Fruit fly (Drosophila melanogaster) whole organism, embryonic: ENCODE data around the gene Coq7.
A peak's percentile ranks its signal among the peaks of the same experiment; 100 is the strongest.

Experiments
- Adf1 ChIP-seq: fragments of 200-800 bp; sonication (Bioruptor generic); IDR thresholded peaks from 2 replicates; pipeline ENCODE4 v1.3.6; 2022; ENCODE audit warnings: missing biosample characterization, missing genetic modification characterization
- Asciz ChIP-seq: fragments of 200-800 bp; sonication (Bioruptor generic); optimal IDR thresholded peaks from 2 replicates; lab custom pipeline; 2017; ENCODE audit warnings: missing biosample characterization, mild to moderate bottlenecking, missing genetic modification characterization, missing genetic modification reagents
- Atf3 ChIP-seq: fragments of 200-800 bp; sonication (Bioruptor generic); optimal IDR thresholded peaks from 3 replicates; lab custom pipeline; 2016; ENCODE audit warnings: missing biosample characterization, missing genetic modification characterization
- CG10147 ChIP-seq: fragments of 200-800 bp; sonication (Bioruptor generic); optimal IDR thresholded peaks from 2 replicates; lab custom pipeline; 2019; ENCODE audit warnings: missing biosample characterization, mild to moderate bottlenecking, missing genetic modification characterization, moderate library complexity
- CG10209 ChIP-seq: fragments of 200-800 bp; sonication (Bioruptor generic); optimal IDR thresholded peaks from 3 replicates; lab custom pipeline; 2017; ENCODE audit warnings: missing biosample characterization, mild to moderate bottlenecking, missing genetic modification characterization, missing genetic modification reagents
- CG11696 ChIP-seq: fragments of 200-800 bp; sonication (Bioruptor generic); IDR thresholded peaks from 2 replicates; pipeline ENCODE4 v1.3.6; 2022; ENCODE audit warnings: missing biosample characterization, missing genetic modification characterization
- CG13287 ChIP-seq: fragments of 200-800 bp; sonication (Bioruptor generic); IDR thresholded peaks from 2 replicates; pipeline ENCODE4 v1.3.6; 2022; ENCODE audit warnings: missing biosample characterization, missing genetic modification characterization; ENCODE audit not compliant: partially characterized antibody
- CG14710 ChIP-seq: fragments of 200-800 bp; sonication (Bioruptor generic); optimal IDR thresholded peaks from 3 replicates; lab custom pipeline; 2019; ENCODE audit warnings: missing biosample characterization, mild to moderate bottlenecking, missing genetic modification characterization, moderate library complexity
- CG15269 ChIP-seq: fragments of 200-800 bp; sonication (Bioruptor generic); optimal IDR thresholded peaks from 2 replicates; lab custom pipeline; 2018; ENCODE audit warnings: missing biosample characterization, mild to moderate bottlenecking, missing genetic modification characterization, moderate library complexity
- CG15514 ChIP-seq: fragments of 200-800 bp; sonication (Bioruptor generic); optimal IDR thresholded peaks from 3 replicates; lab custom pipeline; 2017; ENCODE audit warnings: missing biosample characterization, missing genetic modification characterization, mild to moderate bottlenecking, moderate library complexity, missing genetic modification reagents
- CG1832 ChIP-seq: fragments of 200-800 bp; sonication (Bioruptor generic); optimal IDR thresholded peaks from 2 replicates; lab custom pipeline; 2017; ENCODE audit warnings: missing biosample characterization, mild to moderate bottlenecking, missing genetic modification characterization, inconsistent platforms
- CG2120 ChIP-seq: fragments of 200-800 bp; sonication (Bioruptor generic); optimal IDR thresholded peaks from 3 replicates; lab custom pipeline; 2016; ENCODE audit warnings: missing biosample characterization, missing genetic modification characterization
- CG2678 ChIP-seq: fragments of 200-800 bp; sonication (Bioruptor generic); optimal IDR thresholded peaks from 3 replicates; lab custom pipeline; 2019; ENCODE audit warnings: missing biosample characterization, mild to moderate bottlenecking, missing genetic modification characterization, moderate library complexity
- CG32772 ChIP-seq: fragments of 200-800 bp; sonication (Bioruptor generic); IDR thresholded peaks from 2 replicates; pipeline ENCODE4 v1.3.6; 2022; ENCODE audit warnings: missing biosample characterization, missing genetic modification characterization
- CG33557 ChIP-seq: fragments of 200-800 bp; sonication (Bioruptor generic); optimal IDR thresholded peaks from 2 replicates; lab custom pipeline; 2019; ENCODE audit warnings: missing biosample characterization, mild to moderate bottlenecking, missing genetic modification characterization, moderate library complexity
- CG34422 ChIP-seq: fragments of 200-800 bp; sonication (Bioruptor generic); IDR thresholded peaks from 3 replicates; pipeline ENCODE4 v1.3.6; 2022; ENCODE audit warnings: missing biosample characterization, missing genetic modification characterization
- CG4424 ChIP-seq: fragments of 200-800 bp; sonication (Bioruptor generic); optimal IDR thresholded peaks from 3 replicates; lab custom pipeline; 2016; ENCODE audit warnings: missing biosample characterization, missing genetic modification characterization
- CG7271 ChIP-seq: fragments of 200-800 bp; sonication (Bioruptor generic); optimal IDR thresholded peaks from 2 replicates; lab custom pipeline; 2018; ENCODE audit warnings: missing biosample characterization, mild to moderate bottlenecking, missing genetic modification characterization, moderate library complexity
- CG8359 ChIP-seq: fragments of 200-800 bp; sonication (Bioruptor generic); optimal IDR thresholded peaks from 2 replicates; lab custom pipeline; 2017; ENCODE audit warnings: missing biosample characterization, mild to moderate bottlenecking, missing genetic modification characterization, borderline replicate concordance
- CHES-1-like ChIP-seq: fragments of 200-800 bp; sonication (Bioruptor generic); optimal IDR thresholded peaks from 2 replicates; lab custom pipeline; 2016; ENCODE audit warnings: missing biosample characterization, missing genetic modification characterization
- Dp ChIP-seq: fragments of 200-800 bp; sonication (Bioruptor generic); optimal IDR thresholded peaks from 2 replicates; lab custom pipeline; 2018; ENCODE audit warnings: missing biosample characterization, mild to moderate bottlenecking, missing genetic modification characterization, moderate library complexity
- Fer1 ChIP-seq: fragments of 200-800 bp; sonication (Bioruptor generic); optimal IDR thresholded peaks from 2 replicates; lab custom pipeline; 2017; ENCODE audit warnings: missing biosample characterization, mild to moderate bottlenecking, missing genetic modification characterization
- H15 ChIP-seq: fragments of 200-800 bp; sonication (Bioruptor generic); IDR thresholded peaks from 3 replicates; pipeline ENCODE4 v1.3.6; 2022; ENCODE audit warnings: missing biosample characterization, missing genetic modification characterization
- HLH54F ChIP-seq: fragments of 200-800 bp; sonication (Bioruptor generic); optimal IDR thresholded peaks from 3 replicates; lab custom pipeline; 2016; ENCODE audit warnings: missing biosample characterization, missing genetic modification characterization
- HLHmδ ChIP-seq: fragments of 200-800 bp; sonication (Bioruptor generic); optimal IDR thresholded peaks from 2 replicates; lab custom pipeline; 2018; ENCODE audit warnings: missing biosample characterization, mild to moderate bottlenecking, missing genetic modification characterization, moderate library complexity
- Hr51 ChIP-seq, 2 experiments: fragments of 200-800 bp; sonication (Bioruptor generic); optimal IDR thresholded peaks; 2 replicates in 1 of 2; 3 replicates in 1 of 2; lab custom pipeline; 2016 to 2018; ENCODE audit warnings: missing biosample characterization in 2 of 2, missing genetic modification characterization in 2 of 2, mild to moderate bottlenecking in 1 of 2, moderate library complexity in 1 of 2
- Hsf ChIP-seq: fragments of 200-800 bp; sonication (Bioruptor generic); optimal IDR thresholded peaks from 3 replicates; lab custom pipeline; 2016; ENCODE audit warnings: missing biosample characterization, missing genetic modification characterization
- NK7.1 ChIP-seq: fragments of 200-800 bp; sonication (Bioruptor generic); optimal IDR thresholded peaks from 3 replicates; lab custom pipeline; 2016; ENCODE audit warnings: missing biosample characterization, missing genetic modification characterization
- Nf-YA ChIP-seq: fragments of 200-800 bp; sonication (Bioruptor generic); IDR thresholded peaks from 2 replicates; pipeline ENCODE4 v1.3.6; 2022; ENCODE audit warnings: missing biosample characterization, missing genetic modification characterization
- Pdp1 ChIP-seq, 2 experiments: fragments of 200-800 bp; sonication (Bioruptor generic); optimal IDR thresholded peaks; 3 replicates each; lab custom pipeline; 2016; ENCODE audit warnings: missing biosample characterization in 2 of 2, missing genetic modification characterization in 2 of 2, mild to moderate bottlenecking in 1 of 2, moderate library complexity in 1 of 2
- Rfx ChIP-seq: fragments of 200-800 bp; sonication (Bioruptor generic); IDR thresholded peaks from 2 replicates; pipeline ENCODE4 v1.3.6; 2022; ENCODE audit warnings: missing biosample characterization, missing genetic modification characterization
- Sox100B ChIP-seq: fragments of 200-800 bp; sonication (Bioruptor generic); optimal IDR thresholded peaks from 3 replicates; lab custom pipeline; 2018; ENCODE audit warnings: missing biosample characterization, mild to moderate bottlenecking, missing genetic modification characterization
- Taf1 ChIP-seq: fragments of 200-800 bp; sonication (Bioruptor generic); IDR thresholded peaks from 2 replicates; pipeline ENCODE4 v1.3.6; 2022; ENCODE audit warnings: missing biosample characterization, missing genetic modification characterization
- Vsx1 ChIP-seq: fragments of 200-800 bp; sonication (Bioruptor generic); optimal IDR thresholded peaks from 2 replicates; lab custom pipeline; 2017; ENCODE audit warnings: missing biosample characterization, mild to moderate bottlenecking, missing genetic modification characterization, missing genetic modification reagents
- az2 ChIP-seq: fragments of 200-800 bp; sonication (Bioruptor generic); optimal IDR thresholded peaks from 3 replicates; lab custom pipeline; 2016; ENCODE audit warnings: missing biosample characterization, missing genetic modification characterization
- bigmax ChIP-seq: fragments of 200-800 bp; sonication (Bioruptor generic); optimal IDR thresholded peaks from 2 replicates; lab custom pipeline; 2018; ENCODE audit warnings: missing biosample characterization, mild to moderate bottlenecking, missing genetic modification characterization
- cg ChIP-seq: fragments of 200-800 bp; sonication (Bioruptor generic); optimal IDR thresholded peaks from 3 replicates; lab custom pipeline; 2019; ENCODE audit warnings: missing biosample characterization, mild to moderate bottlenecking, missing genetic modification characterization, moderate library complexity
- dati ChIP-seq: fragments of 200-800 bp; sonication (Bioruptor generic); IDR thresholded peaks from 2 replicates; pipeline ENCODE4 v1.3.6; 2022; ENCODE audit warnings: missing biosample characterization, missing genetic modification characterization
- ems ChIP-seq: fragments of 200-800 bp; sonication (Bioruptor generic); optimal IDR thresholded peaks from 3 replicates; lab custom pipeline; 2016; ENCODE audit warnings: missing biosample characterization, missing genetic modification characterization
- fd102C ChIP-seq: fragments of 200-800 bp; sonication (Bioruptor generic); optimal IDR thresholded peaks from 2 replicates; lab custom pipeline; 2018; ENCODE audit warnings: missing biosample characterization, mild to moderate bottlenecking, missing genetic modification characterization, moderate library complexity
- fru ChIP-seq: fragments of >200 bp; optimal IDR thresholded peaks from 2 replicates; lab custom pipeline; 2017
- gem ChIP-seq: fragments of 200-800 bp; sonication (Bioruptor generic); optimal IDR thresholded peaks from 2 replicates; lab custom pipeline; 2019; ENCODE audit warnings: missing biosample characterization, mild to moderate bottlenecking, missing genetic modification characterization, moderate library complexity
- ham ChIP-seq: fragments of 200-800 bp; sonication (Bioruptor generic); IDR thresholded peaks from 2 replicates; pipeline ENCODE4 v1.3.6; 2022; ENCODE audit warnings: missing biosample characterization, missing genetic modification characterization
- kni ChIP-seq: fragments of 200-800 bp; sonication (Bioruptor generic); optimal IDR thresholded peaks from 3 replicates; lab custom pipeline; 2017; ENCODE audit warnings: mild to moderate bottlenecking, missing biosample characterization, missing genetic modification reagents, missing genetic modification characterization
- lilli ChIP-seq: fragments of 200-800 bp; sonication (Bioruptor generic); optimal IDR thresholded peaks from 3 replicates; lab custom pipeline; 2016; ENCODE audit warnings: missing biosample characterization, missing genetic modification characterization
- mam ChIP-seq: fragments of 200-800 bp; sonication (Bioruptor generic); optimal IDR thresholded peaks from 3 replicates; lab custom pipeline; 2016; ENCODE audit warnings: missing biosample characterization, missing genetic modification characterization
- pb ChIP-seq: fragments of 200-800 bp; sonication (Bioruptor generic); optimal IDR thresholded peaks from 3 replicates; lab custom pipeline; 2016; ENCODE audit warnings: missing biosample characterization, missing genetic modification characterization
- sim ChIP-seq: fragments of 200-800 bp; sonication (Bioruptor generic); IDR thresholded peaks from 2 replicates; pipeline ENCODE4 v1.3.6; 2022; ENCODE audit warnings: missing biosample characterization, missing genetic modification characterization
- so ChIP-seq: fragments of 200-800 bp; sonication (Bioruptor generic); IDR thresholded peaks from 3 replicates; pipeline ENCODE4 v1.3.6; 2022; ENCODE audit warnings: missing biosample characterization, missing genetic modification characterization
- zfh1 ChIP-seq: fragments of 200-800 bp; sonication (Bioruptor generic); IDR thresholded peaks from 3 replicates; pipeline ENCODE4 v1.3.6; 2022; ENCODE audit warnings: missing biosample characterization, missing genetic modification characterization

Coq7 gene

dm6 chrX:6795987-6796691 lies 25.1 kb downstream of the Coq7 start (continued):
- TF ChIP-seq CG8359 (no peak), Hsf (GFP tag; lab: Kevin White, UChicago) (peak; percentile 12), Asciz (GFP tag; lab: Kevin White, UChicago) (no peak), CG32772 (GFP tag; lab: Robert Waterston, UW) (no peak), CG14710 (tag; lab: Kevin White, UChicago) (no peak), Fer1 (GFP tag; lab: Kevin White, UChicago) (no peak), Hr51 (GFP tag; optimal IDR thresholded peaks at IDR 0.05; lab: Kevin White, UChicago) (peak in 1 of 2 experiments; percentile 39), cg (GFP tag; lab: Kevin White, UChicago) (peak; percentile 58), CG10147 (GFP tag; lab: Kevin White, UChicago) (no peak), HLHmδ (GFP tag; lab: Kevin White, UChicago) (no peak), CG13287 (GFP tag; lab: Robert Waterston, UW) (no peak), mam (GFP tag; lab: Kevin White, UChicago) (peak; percentile 34), Atf3 (GFP tag; lab: Kevin White, UChicago) (peak; percentile 24), Taf1 (GFP tag; lab: Robert Waterston, UW) (no peak), CG15269 (tag; lab: Kevin White, UChicago) (peak; percentile 18), CHES-1-like (GFP tag; lab: Kevin White, UChicago) (no peak), Sox100B (GFP tag; lab: Kevin White, UChicago) (peak; percentile 31), ems (GFP tag; lab: Kevin White, UChicago) (no peak), fd102C (GFP tag; lab: Kevin White, UChicago) (no peak), CG4424 (GFP tag; lab: Kevin White, UChicago) (no peak), NK7.1 (GFP tag; lab: Kevin White, UChicago) (peak; percentile 40), zfh1 (GFP tag; lab: Robert Waterston, UW) (0 out of 3 replicates have a peak, but pooled peaks have one; percentile 18), CG1832 (GFP tag; lab: Kevin White, UChicago) (no peak), Dp (no peak), Vsx1 (GFP tag; lab: Kevin White, UChicago) (no peak), Pdp1 (GFP tag; optimal IDR thresholded peaks at IDR 0.05; lab: Kevin White, UChicago) (peak; percentile 13 to 16), bigmax (GFP tag; lab: Kevin White, UChicago) (no peak), CG10209 (GFP tag; lab: Kevin White, UChicago) (no peak), ham (no peak), gem (tag; lab: Kevin White, UChicago) (peak; percentile 49), so (GFP tag; lab: Robert Waterston, UW) (no peak), dati (GFP tag; lab: Robert Waterston, UW) (no peak), CG2678 (tag; lab: Kevin White, UChicago) (peak; percentile 48), CG33557 (GFP tag; lab: Kevin White, UChicago) (no peak), CG7271 (tag; lab: Kevin White, UChicago) (no peak), pb (GFP tag; lab: Kevin White, UChicago) (no peak), lilli (GFP tag; lab: Kevin White, UChicago) (peak; percentile 31), HLH54F (GFP tag; lab: Kevin White, UChicago) (peak; percentile 27), az2 (GFP tag; lab: Kevin White, UChicago) (peak; percentile 14), Rfx (GFP tag; lab: Robert Waterston, UW) (peak; percentile 31), sim (GFP tag; lab: Robert Waterston, UW) (no peak), Adf1 (no peak), Nf-YA (GFP tag; lab: Robert Waterston, UW) (no peak), kni (GFP tag; lab: Kevin White, UChicago) (peak; percentile 3), CG11696 (GFP tag; lab: Robert Waterston, UW) (no peak), CG2120 (GFP tag; lab: Kevin White, UChicago) (peak; percentile 49), H15 (GFP tag; lab: Robert Waterston, UW) (0 out of 3 replicates have a peak, but pooled peaks have one; percentile 10), CG34422 (GFP tag; lab: Robert Waterston, UW) (no peak), fru (lab: Kevin White, UChicago) (no peak), CG15514 (GFP tag; lab: Kevin White, UChicago) (no peak)
